Worm (Caenorhabditis elegans) whole organism, L1 larva: ENCODE results near the gene K11D9.3.

Experiments used
- aly-2 ChIP-seq: fragments of 150-350 bp; optimal IDR thresholded peaks from 2 replicates; lab custom pipeline; 2014; ENCODE audit warnings: missing biosample characterization, missing genetic modification characterization
- jun-1 ChIP-seq: fragments of 150-350 bp; optimal IDR thresholded peaks from 2 replicates; lab custom pipeline; 2014; ENCODE audit warnings: missing biosample characterization, missing genetic modification reagents, missing genetic modification characterization
- nhr-11 ChIP-seq: fragments of 150-350 bp; optimal IDR thresholded peaks from 2 replicates; lab custom pipeline; 2014; ENCODE audit warnings: missing biosample characterization, missing genetic modification characterization
- snpc-4 ChIP-seq: fragments of 150-350 bp; optimal IDR thresholded peaks from 2 replicates; lab custom pipeline; 2014; ENCODE audit warnings: missing biosample characterization, missing genetic modification characterization
- sox-4 ChIP-seq: sonication (generic microtip); optimal IDR thresholded peaks from 2 replicates; lab custom pipeline; 2016; ENCODE audit warnings: missing genetic modification characterization, missing compliant biosample characterization
- zag-1 ChIP-seq: fragments of 150-350 bp; optimal IDR thresholded peaks from 2 replicates; lab custom pipeline; 2014; ENCODE audit warnings: missing biosample characterization, missing genetic modification characterization
- ztf-11 ChIP-seq, 2 experiments: sonication (generic microtip); optimal IDR thresholded peaks; 2 replicates each; lab custom pipeline; 2016 to 2017; ENCODE audit warnings: missing genetic modification characterization in 2 of 2, missing biosample characterization in 1 of 2, missing compliant biosample characterization in 1 of 2

DNA sequence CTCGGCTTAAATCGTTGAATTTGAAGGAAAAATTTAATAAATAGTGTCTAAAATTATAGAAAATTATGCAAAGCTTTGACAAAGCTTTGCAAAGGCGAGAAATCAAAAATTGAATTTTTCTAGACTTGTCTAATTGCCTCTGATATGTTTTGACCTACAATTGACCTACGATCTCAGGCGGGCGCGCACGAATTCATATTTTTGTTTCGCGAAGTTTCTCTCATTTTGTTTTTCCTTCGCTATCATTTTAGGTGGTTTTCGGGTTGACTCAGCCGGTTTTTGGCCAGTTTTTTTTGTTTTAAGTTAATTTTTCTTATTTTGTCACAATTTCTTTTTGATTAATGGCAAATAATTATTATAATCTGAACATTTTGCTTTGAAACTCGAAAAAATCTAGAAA, 5.2 kb upstream of the K11D9.3 start:
- TF ChIP-seq jun-1 (tag; lab: Kevin White, UChicago) (no peak), sox-4 (tag; lab: Kevin White, UChicago) (no peak), ztf-11 (tag; optimal IDR thresholded peaks at IDR 0.05; lab: Kevin White, UChicago) (no peak), zag-1 (no peak), nhr-11 (no peak), aly-2 (tag; lab: Kevin White, UChicago) (no peak), snpc-4 (no peak)
